Fruit fly (Drosophila melanogaster) Kc167 (cell line): ENCODE measurements around the gene sima.

Experiments
- Sin3A ChIP-seq: fragments of >200 bp; optimal IDR thresholded peaks from 2 replicates; lab custom pipeline; 2018; ENCODE audit warnings: missing external identifiers
- psq ChIP-seq: fragments of >200 bp; optimal IDR thresholded peaks from 2 replicates; lab custom pipeline; 2017; ENCODE audit warnings: missing external identifiers

DNA sequence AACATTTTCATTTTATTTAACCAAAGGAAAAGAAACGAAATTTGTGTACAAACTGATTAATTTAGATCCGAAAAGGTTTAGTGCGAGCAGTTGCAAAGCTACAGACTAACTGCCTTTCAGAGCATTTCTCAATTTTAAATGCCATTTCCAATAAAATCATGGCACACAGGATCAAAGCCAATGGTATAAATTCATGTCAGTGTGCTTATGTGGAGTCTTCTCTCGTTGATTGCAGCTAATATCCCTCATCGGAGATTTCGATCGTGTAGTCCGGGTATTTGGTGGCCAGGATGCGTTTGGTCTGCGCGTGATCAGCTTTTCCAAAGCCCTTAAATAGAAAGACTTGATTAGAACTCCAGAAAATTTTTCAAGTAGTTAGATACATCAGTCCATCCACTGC lies 19.5 kb upstream of the sima start, which contains the start of gene janB:
- TF ChIP-seq Sin3A (lab: Kevin White, UChicago) (no peak), psq (no peak)
